Fruit fly (Drosophila melanogaster) whole organism, embryonic: Measurements from ENCODE around the gene CG31908.
A peak's percentile ranks its signal among the peaks of the same experiment; 100 is the strongest.

Experiments
- Blimp-1 ChIP-seq: fragments of 200-800 bp; sonication (Bioruptor generic); optimal IDR thresholded peaks from 3 replicates; lab custom pipeline; 2018; ENCODE audit warnings: missing biosample characterization, missing genetic modification characterization, mild to moderate bottlenecking, moderate library complexity, missing genetic modification reagents
- BtbVII ChIP-seq: fragments of 200-800 bp; sonication (Bioruptor generic); optimal IDR thresholded peaks from 3 replicates; lab custom pipeline; 2017; ENCODE audit warnings: missing biosample characterization, mild to moderate bottlenecking, missing genetic modification characterization
- CG10654 ChIP-seq: fragments of 200-800 bp; sonication (Bioruptor generic); optimal IDR thresholded peaks from 2 replicates; lab custom pipeline; 2016; ENCODE audit warnings: missing biosample characterization, missing genetic modification characterization
- CG10979 ChIP-seq: fragments of 200-800 bp; sonication (Bioruptor generic); optimal IDR thresholded peaks from 2 replicates; lab custom pipeline; 2018; ENCODE audit warnings: missing biosample characterization, mild to moderate bottlenecking, missing genetic modification characterization, moderate library complexity
- CG11085 ChIP-seq: fragments of 200-800 bp; sonication (Bioruptor generic); IDR thresholded peaks from 2 replicates; pipeline ENCODE4 v1.3.6; 2022; ENCODE audit warnings: missing biosample characterization, missing genetic modification characterization
- CG11247 ChIP-seq: fragments of 200-800 bp; sonication (Bioruptor generic); IDR thresholded peaks from 2 replicates; pipeline ENCODE4 v1.3.6; 2022; ENCODE audit warnings: missing biosample characterization, missing genetic modification characterization
- CG15073 ChIP-seq: fragments of 200-800 bp; sonication (Bioruptor generic); optimal IDR thresholded peaks from 2 replicates; lab custom pipeline; 2016; ENCODE audit warnings: missing biosample characterization, missing genetic modification characterization
- CG16813 ChIP-seq: fragments of 200-800 bp; sonication (Bioruptor generic); IDR thresholded peaks from 3 replicates; pipeline ENCODE4 v1.3.6; 2022; ENCODE audit warnings: missing biosample characterization, missing genetic modification characterization; ENCODE audit not compliant: partially characterized antibody
- CG17328 ChIP-seq: fragments of 200-800 bp; sonication (Bioruptor generic); IDR thresholded peaks from 2 replicates; pipeline ENCODE4 v1.3.6; 2022; ENCODE audit warnings: missing biosample characterization, missing genetic modification characterization
- CG2120 ChIP-seq: fragments of 200-800 bp; sonication (Bioruptor generic); optimal IDR thresholded peaks from 3 replicates; lab custom pipeline; 2016; ENCODE audit warnings: missing biosample characterization, missing genetic modification characterization
- CG2202 ChIP-seq: fragments of 200-800 bp; sonication (Bioruptor generic); optimal IDR thresholded peaks from 2 replicates; lab custom pipeline; 2018; ENCODE audit warnings: missing biosample characterization, mild to moderate bottlenecking, missing genetic modification characterization
- CG3163 ChIP-seq: fragments of 200-800 bp; sonication (Bioruptor generic); optimal IDR thresholded peaks from 3 replicates; lab custom pipeline; 2016; ENCODE audit warnings: missing biosample characterization, missing genetic modification characterization
- CG7556 ChIP-seq: fragments of 200-800 bp; sonication (Bioruptor generic); optimal IDR thresholded peaks from 2 replicates; lab custom pipeline; 2017; ENCODE audit warnings: missing biosample characterization, mild to moderate bottlenecking, missing genetic modification characterization
- Dek ChIP-seq: fragments of 200-800 bp; sonication (Bioruptor generic); optimal IDR thresholded peaks from 3 replicates; lab custom pipeline; 2019; ENCODE audit warnings: missing biosample characterization, mild to moderate bottlenecking, missing genetic modification characterization, moderate library complexity
- Dp ChIP-seq: fragments of 200-800 bp; sonication (Bioruptor generic); optimal IDR thresholded peaks from 2 replicates; lab custom pipeline; 2018; ENCODE audit warnings: missing biosample characterization, mild to moderate bottlenecking, missing genetic modification characterization, moderate library complexity
- Drgx ChIP-seq: fragments of 200-800 bp; sonication (Bioruptor generic); IDR thresholded peaks from 2 replicates; pipeline ENCODE4 v1.3.6; 2022; ENCODE audit warnings: missing biosample characterization, missing genetic modification characterization
- H2.0 ChIP-seq: fragments of 200-800 bp; sonication (Bioruptor generic); IDR thresholded peaks from 2 replicates; pipeline ENCODE4 v1.3.6; 2022; ENCODE audit warnings: missing biosample characterization, missing genetic modification characterization
- Neu2 ChIP-seq: fragments of 200-800 bp; sonication (Bioruptor generic); optimal IDR thresholded peaks from 3 replicates; lab custom pipeline; 2016; ENCODE audit warnings: missing biosample characterization, missing genetic modification characterization, borderline replicate concordance
- NfI ChIP-seq: fragments of 200-800 bp; sonication (Bioruptor generic); optimal IDR thresholded peaks from 3 replicates; lab custom pipeline; 2018; ENCODE audit warnings: missing biosample characterization, mild to moderate bottlenecking, missing genetic modification characterization, moderate library complexity
- Ptx1 ChIP-seq: fragments of 200-800 bp; sonication (Bioruptor generic); IDR thresholded peaks from 2 replicates; pipeline ENCODE4 v1.3.6; 2022; ENCODE audit warnings: missing biosample characterization, missing genetic modification characterization
- Sox102F ChIP-seq: fragments of 200-800 bp; sonication (Bioruptor generic); optimal IDR thresholded peaks from 2 replicates; lab custom pipeline; 2018; ENCODE audit warnings: missing biosample characterization, mild to moderate bottlenecking, missing genetic modification characterization, moderate library complexity
- Xbp1 ChIP-seq: fragments of 200-800 bp; sonication (Bioruptor generic); optimal IDR thresholded peaks from 3 replicates; lab custom pipeline; 2016; ENCODE audit warnings: missing biosample characterization, mild to moderate bottlenecking, missing genetic modification characterization
- Xrp1 ChIP-seq: fragments of 200-800 bp; sonication (Bioruptor generic); IDR thresholded peaks from 2 replicates; pipeline ENCODE4 v1.3.6; 2022; ENCODE audit warnings: missing biosample characterization, missing genetic modification characterization
- bcd ChIP-seq: fragments of 200-800 bp; sonication (Bioruptor generic); optimal IDR thresholded peaks from 2 replicates; lab custom pipeline; 2017; ENCODE audit warnings: missing biosample characterization, mild to moderate bottlenecking, missing genetic modification characterization
- chm ChIP-seq: fragments of 200-800 bp; sonication (Bioruptor generic); IDR thresholded peaks from 2 replicates; pipeline ENCODE4 v1.3.6; 2022; ENCODE audit warnings: missing biosample characterization, missing genetic modification characterization
- crp ChIP-seq, 2 experiments: fragments of 200-800 bp; sonication (Bioruptor generic); optimal IDR thresholded peaks; 2 replicates in 1 of 2; 3 replicates in 1 of 2; lab custom pipeline; 2017; ENCODE audit warnings: missing biosample characterization in 2 of 2, missing genetic modification characterization in 2 of 2, mild to moderate bottlenecking in 1 of 2, moderate library complexity in 1 of 2
- dmrt99B ChIP-seq: fragments of 200-800 bp; sonication (Bioruptor generic); optimal IDR thresholded peaks from 2 replicates; lab custom pipeline; 2018; ENCODE audit warnings: missing biosample characterization, mild to moderate bottlenecking, missing genetic modification characterization, moderate library complexity
- ham ChIP-seq: fragments of 200-800 bp; sonication (Bioruptor generic); IDR thresholded peaks from 2 replicates; pipeline ENCODE4 v1.3.6; 2022; ENCODE audit warnings: missing biosample characterization, missing genetic modification characterization
- lmd ChIP-seq: fragments of 200-800 bp; sonication (Bioruptor generic); IDR thresholded peaks from 2 replicates; pipeline ENCODE4 v1.3.6; 2022; ENCODE audit warnings: missing biosample characterization, missing genetic modification characterization
- lov ChIP-seq, 2 experiments: fragments of 200-800 bp in 1 of 2; fragments of >200 bp in 1 of 2; sonication (Bioruptor generic) in 1 of 2; IDR thresholded peaks in 1 of 2; optimal IDR thresholded peaks in 1 of 2; 2 replicates in 1 of 2; 3 replicates in 1 of 2; pipeline versions ENCODE4 v1.3.6 to Lab custom; 2017 to 2022; ENCODE audit warnings: missing biosample characterization in 1 of 2, missing genetic modification characterization in 1 of 2
- nom ChIP-seq: fragments of 200-800 bp; sonication (Bioruptor generic); optimal IDR thresholded peaks from 2 replicates; lab custom pipeline; 2017; ENCODE audit warnings: missing biosample characterization, missing genetic modification characterization, mild to moderate bottlenecking, moderate library complexity, missing genetic modification reagents
- pita ChIP-seq: fragments of 200-800 bp; sonication (Bioruptor generic); optimal IDR thresholded peaks from 2 replicates; lab custom pipeline; 2017; ENCODE audit warnings: missing biosample characterization, mild to moderate bottlenecking, missing genetic modification characterization
- row ChIP-seq: fragments of 200-800 bp; sonication (Bioruptor generic); IDR thresholded peaks from 3 replicates; pipeline ENCODE4 v1.3.6; 2022; ENCODE audit warnings: missing biosample characterization, missing genetic modification characterization
- schlank ChIP-seq: fragments of 200-800 bp; sonication (Bioruptor generic); optimal IDR thresholded peaks from 2 replicates; lab custom pipeline; 2018; ENCODE audit warnings: missing biosample characterization, mild to moderate bottlenecking, missing genetic modification characterization
- sens ChIP-seq: fragments of 200-800 bp; sonication (Bioruptor generic); peaks from one replicate; lab custom pipeline; 2016; ENCODE audit warnings: missing biosample characterization, missing genetic modification characterization
- sens-2 ChIP-seq: fragments of 200-800 bp; sonication (Bioruptor generic); IDR thresholded peaks from 2 replicates; pipeline ENCODE4 v1.3.6; 2022; ENCODE audit warnings: missing biosample characterization, missing genetic modification characterization
- sisA ChIP-seq: fragments of 200-800 bp; sonication (Bioruptor generic); IDR thresholded peaks from 2 replicates; pipeline ENCODE4 v1.3.6; 2022; ENCODE audit warnings: missing biosample characterization, missing genetic modification characterization
- tio ChIP-seq: fragments of 200-800 bp; sonication (Bioruptor generic); optimal IDR thresholded peaks from 2 replicates; lab custom pipeline; 2017; ENCODE audit warnings: missing biosample characterization, missing genetic modification characterization, inconsistent platforms
- ttk ChIP-seq: fragments of 200-800 bp; sonication (Bioruptor generic); IDR thresholded peaks from 2 replicates; pipeline ENCODE4 v2.1.2; 2022; ENCODE audit warnings: missing biosample characterization, missing genetic modification characterization
- unpg ChIP-seq: fragments of 200-800 bp; sonication (Bioruptor generic); optimal IDR thresholded peaks from 3 replicates; lab custom pipeline; 2018; ENCODE audit warnings: missing biosample characterization, mild to moderate bottlenecking, missing genetic modification characterization, moderate library complexity
- vvl ChIP-seq: fragments of 200-800 bp; sonication (Bioruptor generic); IDR thresholded peaks from 2 replicates; pipeline ENCODE4 v1.3.6; 2022; ENCODE audit warnings: missing biosample characterization, missing genetic modification characterization
- zf30C ChIP-seq: fragments of 200-800 bp; sonication (Bioruptor generic); optimal IDR thresholded peaks from 3 replicates; lab custom pipeline; 2018; ENCODE audit warnings: missing biosample characterization, mild to moderate bottlenecking, missing genetic modification characterization
- zfh1 ChIP-seq: fragments of 200-800 bp; sonication (Bioruptor generic); IDR thresholded peaks from 3 replicates; pipeline ENCODE4 v1.3.6; 2022; ENCODE audit warnings: missing biosample characterization, missing genetic modification characterization

CG31908 gene

DNA sequence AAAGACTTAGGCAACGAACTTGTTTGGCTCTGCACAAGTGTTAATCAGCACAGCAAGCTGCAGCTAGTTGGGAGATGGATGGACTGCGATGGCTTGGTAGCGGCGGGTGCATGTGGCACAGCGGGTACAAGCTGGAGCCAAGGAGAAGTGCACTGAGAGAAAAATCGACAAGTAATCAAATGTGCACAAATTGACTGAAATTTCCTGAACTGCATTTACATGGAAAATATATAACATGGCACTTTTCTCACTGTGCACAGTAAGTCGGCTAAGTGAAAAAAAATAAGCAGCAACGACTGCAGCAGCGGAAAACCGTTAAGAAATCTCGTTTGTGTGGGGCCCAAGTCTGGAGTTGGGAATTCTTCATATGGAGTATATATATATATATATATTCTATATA lies 36.1 kb downstream of the CG31908 start (continued):
- TF ChIP-seq zf30C (GFP tag; lab: Kevin White, UChicago) (peak; percentile 8), ttk (GFP tag; lab: Robert Waterston, UW) (peak; percentile 32; the same call in 1 of the 2 replicates), bcd (GFP tag; lab: Kevin White, UChicago) (no peak), sens-2 (GFP tag; lab: Robert Waterston, UW) (0 out of 2 replicates have a peak, but pooled peaks have one; percentile 13), lmd (0 out of 2 replicates have a peak, but pooled peaks have one; percentile 8), CG11247 (0 out of 2 replicates have a peak, but pooled peaks have one; percentile 56), CG17328 (GFP tag; lab: Robert Waterston, UW) (peak; percentile 6; the same call in 1 of the 2 replicates), crp (GFP tag; optimal IDR thresholded peaks at IDR 0.05; lab: Kevin White, UChicago) (no peak), CG7556 (GFP tag; lab: Kevin White, UChicago) (no peak), Dp (GFP tag; lab: Kevin White, UChicago) (no peak), CG2120 (GFP tag; lab: Kevin White, UChicago) (no peak), Ptx1 (GFP tag; lab: Robert Waterston, UW) (peak; percentile 34; the same call in 1 of the 2 replicates), row (peak; percentile 25; the same call in 1 of the 3 replicates), schlank (tag; lab: Kevin White, UChicago) (no peak), H2.0 (GFP tag; lab: Robert Waterston, UW) (0 out of 2 replicates have a peak, but pooled peaks have one; percentile 6), nom (GFP tag; lab: Kevin White, UChicago) (peak; percentile 63), CG3163 (GFP tag; lab: Kevin White, UChicago) (no peak), Blimp-1 (peak; percentile 2), pita (GFP tag; lab: Kevin White, UChicago) (no peak), CG16813 (GFP tag; lab: Robert Waterston, UW) (no peak), Dek (tag; lab: Kevin White, UChicago) (no peak), CG10979 (peak; percentile 5), CG2202 (tag; lab: Kevin White, UChicago) (no peak), Xrp1 (GFP tag; lab: Robert Waterston, UW) (peak; percentile 32; the same call in 1 of the 2 replicates), dmrt99B (peak; percentile 19), CG15073 (GFP tag; lab: Kevin White, UChicago) (no peak), BtbVII (GFP tag; lab: Kevin White, UChicago) (no peak), CG11085 (no peak), chm (0 out of 2 replicates have a peak, but pooled peaks have one; percentile 31), ham (GFP tag; lab: Robert Waterston, UW) (no peak), Drgx (GFP tag; lab: Robert Waterston, UW) (peak; percentile 78), unpg (peak; percentile 4), sisA (GFP tag; lab: Robert Waterston, UW) (peak; percentile 47), Sox102F (GFP tag; lab: Kevin White, UChicago) (peak; percentile 29), tio (GFP tag; lab: Kevin White, UChicago) (no peak), sens (peak; percentile 88), vvl (GFP tag; lab: Robert Waterston, UW) (peak; percentile 45; the same call in 1 of the 2 replicates), Xbp1 (peak; percentile 27), NfI (GFP tag; lab: Kevin White, UChicago) (no peak), zfh1 (0 out of 3 replicates have a peak, but pooled peaks have one; percentile 33), CG10654 (no peak), lov (optimal IDR thresholded peaks at IDR 0.05; lab: Kevin White, UChicago) (no peak), lov (GFP tag; IDR thresholded peaks at IDR 0.05; lab: Robert Waterston, UW) (0 out of 3 replicates have a peak, but pooled peaks have one; percentile 20), Neu2 (no peak)
